Fruit fly (Drosophila melanogaster): ENCODE data around the gene lmgA.

Gene lmgA

dm6 chr2L:8572900-8573299 lies 44.5 kb upstream of the lmgA start (continued):
- TF ChIP-seq zen (tag; optimal IDR thresholded peaks at IDR 0.05): no peak
- TF ChIP-seq NC2α (GFP tag; optimal IDR thresholded peaks at IDR 0.05): peak; percentile 28
- TF ChIP-seq CG31441 (GFP tag; IDR thresholded peaks at IDR 0.05): peak; percentile 58
- 0 out of 2 replicates have a peak, but pooled peaks have one; percentile 28 for TF ChIP-seq ttk (GFP tag; IDR thresholded peaks at IDR 0.05)
- no peak for TF ChIP-seq ham (GFP tag; IDR thresholded peaks at IDR 0.05)
- TF ChIP-seq org-1 (GFP tag; optimal IDR thresholded peaks at IDR 0.05): peak; percentile 6
- no peak for TF ChIP-seq CG4282 (GFP tag; optimal IDR thresholded peaks at IDR 0.05)
- TF ChIP-seq Dll (GFP tag; IDR thresholded peaks at IDR 0.05; ENCODE audit: partially characterized antibody): no peak
- no peak for TF ChIP-seq Hr78 (GFP tag; optimal IDR thresholded peaks at IDR 0.05)
- peak; percentile 23 for TF ChIP-seq cwo (GFP tag; optimal IDR thresholded peaks at IDR 0.05)
- TF ChIP-seq CG11695 (GFP tag; IDR thresholded peaks at IDR 0.05): no peak
- no peak for TF ChIP-seq Lhr (GFP tag; optimal IDR thresholded peaks at IDR 0.05)
- TF ChIP-seq wor (GFP tag; IDR thresholded peaks at IDR 0.05): no peak
- no peak for TF ChIP-seq jigr1 (GFP tag; IDR thresholded peaks at IDR 0.05)
- TF ChIP-seq yki (optimal IDR thresholded peaks at IDR 0.05): no peak
- 0 out of 2 replicates have a peak, but pooled peaks have one; percentile 15 for TF ChIP-seq E2f1 (GFP tag; IDR thresholded peaks at IDR 0.05)
- no peak for TF ChIP-seq CG10274 (GFP tag; optimal IDR thresholded peaks at IDR 0.05)
- TF ChIP-seq CG3281 (GFP tag; optimal IDR thresholded peaks at IDR 0.05): peak; percentile 33
- no peak for TF ChIP-seq z (GFP tag; IDR thresholded peaks at IDR 0.05)
- TF ChIP-seq nerfin-1 (tag; optimal IDR thresholded peaks at IDR 0.05): no peak
- 0 out of 3 replicates have a peak, but pooled peaks have one; percentile 35 for TF ChIP-seq CG11093 (GFP tag; IDR thresholded peaks at IDR 0.05)
- peak; percentile 1 for TF ChIP-seq BtbVII (GFP tag; optimal IDR thresholded peaks at IDR 0.05)
- TF ChIP-seq vnd (GFP tag; IDR thresholded peaks at IDR 0.05; ENCODE audit: partially characterized antibody): no peak
- no peak for TF ChIP-seq Elba2 (GFP tag; optimal IDR thresholded peaks at IDR 0.05)
- no peak for TF ChIP-seq ftz-f1 (GFP tag; optimal IDR thresholded peaks at IDR 0.05)
- TF ChIP-seq sd (tag; optimal IDR thresholded peaks at IDR 0.05): no peak
- no peak for TF ChIP-seq CG14014 (GFP tag; IDR thresholded peaks at IDR 0.05)
- peak; percentile 1 for TF ChIP-seq CG2116 (GFP tag; optimal IDR thresholded peaks at IDR 0.05)
- no peak for TF ChIP-seq Rfx (GFP tag; IDR thresholded peaks at IDR 0.05)
- 0 out of 2 replicates have a peak, but pooled peaks have one; percentile 35 for TF ChIP-seq stc (GFP tag; IDR thresholded peaks at IDR 0.05)
- TF ChIP-seq lab (GFP tag; optimal IDR thresholded peaks at IDR 0.05): peak; percentile 71
- TF ChIP-seq zf30C (GFP tag; optimal IDR thresholded peaks at IDR 0.05): peak; percentile 71
- no peak for TF ChIP-seq nom (GFP tag; optimal IDR thresholded peaks at IDR 0.05)
- TF ChIP-seq danr (GFP tag; IDR thresholded peaks at IDR 0.05): no peak
- TF ChIP-seq CG7357 (GFP tag; IDR thresholded peaks at IDR 0.05): no peak
- no peak for TF ChIP-seq CG17612 (GFP tag; IDR thresholded peaks at IDR 0.05)
- TF ChIP-seq Gsc (GFP tag; IDR thresholded peaks at IDR 0.05): no peak
- no peak for TF ChIP-seq luna (GFP tag; optimal IDR thresholded peaks at IDR 0.05)
- TF ChIP-seq CG6654 (GFP tag; optimal IDR thresholded peaks at IDR 0.05): no peak
- TF ChIP-seq pb (GFP tag; optimal IDR thresholded peaks at IDR 0.05): no peak
- no peak for TF ChIP-seq CG11560 (tag; IDR thresholded peaks at IDR 0.05)
- no peak for TF ChIP-seq Dip3 (GFP tag; optimal IDR thresholded peaks at IDR 0.05)
- TF ChIP-seq Ada2b (GFP tag; IDR thresholded peaks at IDR 0.05): no peak; the same call in 1 of the 2 replicates
- no peak for TF ChIP-seq cas (GFP tag; IDR thresholded peaks at IDR 0.05)
- TF ChIP-seq Sox100B (GFP tag; optimal IDR thresholded peaks at IDR 0.05): peak; percentile 38
- TF ChIP-seq p53 (GFP tag; optimal IDR thresholded peaks at IDR 0.05): no peak
- TF ChIP-seq CG30020 (tag; optimal IDR thresholded peaks at IDR 0.05): no peak
- no peak for TF ChIP-seq cad (GFP tag; optimal IDR thresholded peaks at IDR 0.05)
- TF ChIP-seq Dfd (GFP tag; optimal IDR thresholded peaks at IDR 0.05): no peak
- TF ChIP-seq Sry-β (GFP tag; optimal IDR thresholded peaks at IDR 0.05): no peak
- TF ChIP-seq zen2 (GFP tag; IDR thresholded peaks at IDR 0.05; ENCODE audit: partially characterized antibody): no peak
- no peak for TF ChIP-seq CG16813 (GFP tag; IDR thresholded peaks at IDR 0.05; ENCODE audit: partially characterized antibody)
